Worm (Caenorhabditis elegans) whole organism, L4 larva: ENCODE measurements around the gene F11F1.1.

Experiments
- F10B5.3 ChIP-seq: sonication (generic microtip); optimal IDR thresholded peaks from 2 replicates; lab custom pipeline; 2016; ENCODE audit warnings: mild to moderate bottlenecking, missing genetic modification characterization, missing compliant biosample characterization
- F37D6.2 ChIP-seq: sonication (generic microtip); optimal IDR thresholded peaks from 2 replicates; lab custom pipeline; 2016; ENCODE audit warnings: mild to moderate bottlenecking, missing genetic modification characterization, missing compliant biosample characterization
- R02D3.7 ChIP-seq: fragments of 150-350 bp; sonication (generic microtip); optimal IDR thresholded peaks from 3 replicates; lab custom pipeline; 2014; ENCODE audit warnings: missing biosample characterization, missing genetic modification characterization
- aly-2 ChIP-seq: sonication (generic microtip); optimal IDR thresholded peaks from 2 replicates; lab custom pipeline; 2018; ENCODE audit warnings: missing biosample characterization, missing genetic modification characterization
- ceh-32 ChIP-seq: sonication (generic microtip); optimal IDR thresholded peaks from 2 replicates; lab custom pipeline; 2016; ENCODE audit warnings: mild to moderate bottlenecking, missing genetic modification characterization, missing compliant biosample characterization; ENCODE audit not compliant: poor library complexity
- ceh-44 ChIP-seq: fragments of 200-800 bp; sonication (Bioruptor generic); IDR thresholded peaks from 2 replicates; pipeline ENCODE4 v1.3.6; 2022; ENCODE audit warnings: missing genetic modification reagents, missing genetic modification characterization, missing compliant biosample characterization
- ceh-62 ChIP-seq: sonication (generic microtip); optimal IDR thresholded peaks from 2 replicates; lab custom pipeline; 2017; ENCODE audit warnings: missing biosample characterization, missing genetic modification characterization
- daf-16 ChIP-seq, 3 experiments: sonication (generic microtip); optimal IDR thresholded peaks; 2 replicates each; lab custom pipeline; 2016 to 2017; ENCODE audit warnings: missing genetic modification characterization in 3 of 3, missing genetic modification reagents in 3 of 3, mild to moderate bottlenecking in 2 of 3, missing compliant biosample characterization in 2 of 3, missing biosample characterization in 1 of 3, moderate library complexity in 1 of 3
- daf-8 ChIP-seq: fragments of 200-800 bp; sonication (Bioruptor generic); IDR thresholded peaks from 2 replicates; pipeline ENCODE4 v1.3.6; 2022; ENCODE audit warnings: missing genetic modification characterization, missing compliant biosample characterization
- dmd-6 ChIP-seq: fragments of 200-800 bp; sonication (Bioruptor generic); IDR thresholded peaks from 2 replicates; pipeline ENCODE4 v1.3.6; 2022; ENCODE audit warnings: missing genetic modification reagents, missing genetic modification characterization, missing compliant biosample characterization
- dmd-9 ChIP-seq: fragments of 200-800 bp; sonication (Bioruptor generic); IDR thresholded peaks from 2 replicates; pipeline ENCODE4 v1.3.6; 2022; ENCODE audit warnings: missing genetic modification reagents, missing genetic modification characterization, missing compliant biosample characterization
- dve-1 ChIP-seq: sonication (generic microtip); optimal IDR thresholded peaks from 2 replicates; lab custom pipeline; 2017; ENCODE audit warnings: antibody characterized with exemption, mild to moderate bottlenecking, missing genetic modification characterization, missing compliant biosample characterization; ENCODE audit not compliant: insufficient read depth
- fos-1 ChIP-seq: fragments of 150-350 bp; optimal IDR thresholded peaks from 2 replicates; lab custom pipeline; 2014; ENCODE audit warnings: missing biosample characterization, missing genetic modification characterization
- gei-8 ChIP-seq: fragments of 200-800 bp; sonication (Bioruptor generic); optimal IDR thresholded peaks from 2 replicates; lab custom pipeline; 2018; ENCODE audit warnings: mild to moderate bottlenecking, missing genetic modification characterization, missing compliant biosample characterization
- hmg-1.1 ChIP-seq: fragments of 200-800 bp; sonication (Bioruptor generic); IDR thresholded peaks from 2 replicates; pipeline ENCODE4 v1.3.6; 2022; ENCODE audit warnings: missing genetic modification reagents, missing genetic modification characterization, missing compliant biosample characterization
- lin-1 ChIP-seq: fragments of 200-800 bp; sonication (Bioruptor generic); IDR thresholded peaks from 2 replicates; pipeline ENCODE4 v1.3.6; 2022; ENCODE audit warnings: missing genetic modification reagents, missing genetic modification characterization, missing compliant biosample characterization
- lin-39 ChIP-seq: fragments of 150-350 bp; optimal IDR thresholded peaks from 2 replicates; lab custom pipeline; 2014; ENCODE audit warnings: missing biosample characterization, missing genetic modification reagents, missing genetic modification characterization
- madf-5 ChIP-seq, 2 experiments: fragments of 200-800 bp; sonication (Bioruptor generic); IDR thresholded peaks; 2 replicates each; pipeline ENCODE4 v1.3.6; 2022; ENCODE audit warnings: missing compliant biosample characterization in 2 of 2, missing genetic modification characterization in 2 of 2
- nhr-25 ChIP-seq: sonication (generic microtip); optimal IDR thresholded peaks from 2 replicates; lab custom pipeline; 2017; ENCODE audit warnings: missing genetic modification characterization, mild to moderate bottlenecking, missing compliant biosample characterization, antibody characterized with exemption, moderate library complexity, borderline replicate concordance; ENCODE audit not compliant: insufficient read depth
- nhr-28 ChIP-seq: fragments of 150-350 bp; optimal IDR thresholded peaks from 2 replicates; lab custom pipeline; 2014; ENCODE audit warnings: missing biosample characterization, missing genetic modification characterization
- nhr-42 ChIP-seq: fragments of 200-800 bp; sonication (Bioruptor generic); IDR thresholded peaks from 2 replicates; pipeline ENCODE4 v1.3.6; 2022; ENCODE audit warnings: missing genetic modification characterization, missing compliant biosample characterization
- nhr-48 ChIP-seq: sonication (generic microtip); optimal IDR thresholded peaks from 2 replicates; lab custom pipeline; 2016; ENCODE audit warnings: mild to moderate bottlenecking, missing genetic modification characterization, missing compliant biosample characterization
- nhr-76 ChIP-seq: fragments of 150-350 bp; optimal IDR thresholded peaks from 2 replicates; lab custom pipeline; 2014; ENCODE audit warnings: missing biosample characterization, missing genetic modification characterization
- pha-4 ChIP-seq, 2 experiments: fragments of 150-350 bp in 1 of 2; fragments of 200-800 bp in 1 of 2; sonication (Bioruptor generic) in 1 of 2; IDR thresholded peaks in 1 of 2; optimal IDR thresholded peaks in 1 of 2; 2 replicates each; pipeline versions ENCODE4 v1.3.6 to Lab custom; 2014 to 2022; ENCODE audit warnings: missing genetic modification characterization in 2 of 2, missing genetic modification reagents in 2 of 2, missing biosample characterization in 1 of 2, missing compliant biosample characterization in 1 of 2
- php-3 ChIP-seq: fragments of 200-800 bp; sonication (Bioruptor generic); IDR thresholded peaks from 2 replicates; pipeline ENCODE4 v1.3.6; 2022; ENCODE audit warnings: missing genetic modification reagents, missing genetic modification characterization, missing compliant biosample characterization
- pqm-1 ChIP-seq: sonication (generic microtip); optimal IDR thresholded peaks from 2 replicates; lab custom pipeline; 2017; ENCODE audit warnings: missing biosample characterization, missing genetic modification characterization
- rbr-2 ChIP-seq: sonication (generic microtip); optimal IDR thresholded peaks from 2 replicates; lab custom pipeline; 2016; ENCODE audit warnings: missing genotype, missing genetic modification characterization, missing compliant biosample characterization
- sdz-12 ChIP-seq: fragments of 200-800 bp; sonication (Bioruptor generic); optimal IDR thresholded peaks from 2 replicates; lab custom pipeline; 2018; ENCODE audit warnings: mild to moderate bottlenecking, missing genetic modification characterization, missing compliant biosample characterization
- snpc-1.2 ChIP-seq: fragments of 200-800 bp; sonication (Bioruptor generic); IDR thresholded peaks from 2 replicates; pipeline ENCODE4 v1.3.6; 2022; ENCODE audit warnings: missing genetic modification reagents, missing genetic modification characterization, missing compliant biosample characterization
- spr-1 ChIP-seq: sonication (generic microtip); optimal IDR thresholded peaks from 2 replicates; lab custom pipeline; 2016; ENCODE audit warnings: mild to moderate bottlenecking, missing genetic modification characterization, missing compliant biosample characterization
- unc-130 ChIP-seq: sonication (generic microtip); optimal IDR thresholded peaks from 2 replicates; lab custom pipeline; 2016; ENCODE audit warnings: missing genetic modification reagents, missing genetic modification characterization, missing compliant biosample characterization
- zag-1 ChIP-seq: fragments of 150-350 bp; optimal IDR thresholded peaks from 2 replicates; lab custom pipeline; 2014; ENCODE audit warnings: missing biosample characterization, missing genetic modification characterization
- zfp-2 ChIP-seq: sonication (generic microtip); optimal IDR thresholded peaks from 2 replicates; lab custom pipeline; 2016; ENCODE audit warnings: mild to moderate bottlenecking, missing genetic modification characterization, missing compliant biosample characterization
- zip-2 ChIP-seq: fragments of 150-350 bp; optimal IDR thresholded peaks from 2 replicates; lab custom pipeline; 2014; ENCODE audit warnings: missing biosample characterization, missing genetic modification characterization
- ztf-11 ChIP-seq: fragments of 150-350 bp; optimal IDR thresholded peaks from 2 replicates; lab custom pipeline; 2014; ENCODE audit warnings: missing biosample characterization, missing genetic modification characterization

The F11F1.1 gene

DNA sequence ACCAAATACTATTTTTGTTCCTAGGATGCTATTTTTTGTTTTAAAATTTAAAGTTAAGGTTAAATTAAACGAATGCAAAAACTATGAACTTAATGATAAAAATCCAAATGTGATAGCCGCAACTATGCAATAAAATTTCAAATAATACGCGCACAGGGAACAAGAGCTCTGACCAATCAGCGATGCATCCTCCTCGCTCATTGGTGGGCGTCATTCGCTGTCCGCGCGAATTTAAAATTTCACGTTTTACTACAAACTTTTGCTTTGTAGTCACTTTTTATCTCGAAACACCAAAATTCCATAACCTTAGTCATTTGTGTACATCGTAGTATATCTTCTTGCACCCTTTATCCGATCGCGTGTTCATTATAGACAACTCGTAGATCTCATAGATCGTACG lies 12.2 kb upstream of the F11F1.1 start:
- no peak for TF ChIP-seq gei-8 (GFP tag; lab: Kevin White, UChicago)
- no peak for TF ChIP-seq lin-39
- no peak for TF ChIP-seq F10B5.3 (tag; lab: Kevin White, UChicago)
- TF ChIP-seq madf-5 (GFP tag; IDR thresholded peaks at IDR 0.05; lab: Robert Waterston, UW): no peak
- TF ChIP-seq, all 104 proteins: peak for 0

DNA sequence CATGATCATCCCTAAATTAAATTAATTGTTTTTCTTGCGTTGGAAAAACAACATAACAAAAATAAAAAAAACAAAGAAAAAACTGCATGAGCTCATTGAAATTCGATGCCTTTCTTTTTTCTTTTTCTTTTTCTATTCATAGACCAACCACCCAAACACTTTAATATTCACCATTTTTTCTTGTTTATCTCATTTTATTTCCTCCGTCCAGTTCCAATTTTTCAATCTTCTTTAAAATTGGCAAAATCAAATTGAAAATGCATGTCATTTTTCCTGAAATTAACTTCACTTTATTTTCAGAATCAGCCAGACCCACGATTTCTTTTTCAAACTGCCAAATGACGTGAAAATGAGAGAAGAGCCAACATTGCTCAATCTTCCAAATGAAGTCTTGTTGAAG lies 9.5 kb upstream of the F11F1.1 start, which contains the start of gene T03F6.4:
TSS of gene T03F6.4 (plus strand) at position 301 of the 400 bp plus-strand sequence.
- TF ChIP-seq zag-1 (tag; lab: Kevin White, UChicago) (no peak), nhr-48 (tag; lab: Kevin White, UChicago) (no peak), ztf-11 (tag; lab: Kevin White, UChicago) (no peak), unc-130 (GFP tag; lab: Kevin White, UChicago) (no peak), F37D6.2 (no peak), R02D3.7 (tag; lab: Kevin White, UChicago) (no peak), zip-2 (no peak), rbr-2 (tag; lab: Kevin White, UChicago) (no peak), ceh-44 (no peak), fos-1 (tag; lab: Kevin White, UChicago) (no peak)

DNA sequence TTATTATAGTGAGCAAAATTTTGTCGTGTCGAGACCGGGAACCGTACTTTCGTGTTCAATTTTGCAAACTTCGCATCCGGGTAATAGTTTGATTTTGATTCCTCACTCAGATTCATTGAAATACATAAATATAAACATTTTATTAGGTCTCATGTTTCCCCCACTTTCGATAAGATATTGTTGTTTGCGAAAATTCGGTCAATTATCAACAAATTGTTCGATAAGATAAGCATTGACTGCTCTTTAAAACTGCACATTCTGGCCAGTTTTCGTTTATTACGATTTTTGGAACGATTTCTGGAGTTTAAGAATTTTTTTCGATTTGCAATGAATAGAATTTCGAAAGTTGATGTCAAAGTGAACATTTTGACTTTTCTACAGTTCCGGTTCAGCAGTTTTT lies 6.7 kb upstream of the F11F1.1 start:
- TF ChIP-seq daf-8 (no peak), dmd-6 (peak; percentile 23; the same call in 1 of the 2 replicates), lin-1 (GFP tag; lab: Robert Waterston, UW) (no peak), pha-4 (GFP tag; IDR thresholded peaks at IDR 0.05; lab: Robert Waterston, UW) (no peak), pha-4 (tag; optimal IDR thresholded peaks at IDR 0.05; lab: Kevin White, UChicago) (no peak), ceh-62 (no peak), snpc-1.2 (GFP tag; lab: Robert Waterston, UW) (no peak), sdz-12 (no peak), php-3 (GFP tag; lab: Robert Waterston, UW) (peak; percentile 66; the same call in 1 of the 2 replicates), nhr-25 (no peak), spr-1 (tag; lab: Kevin White, UChicago) (no peak), dve-1 (tag; lab: Kevin White, UChicago) (peak; percentile 47), pqm-1 (tag; lab: Kevin White, UChicago) (peak; percentile 60), nhr-76 (tag; lab: Kevin White, UChicago) (no peak), lin-39 (no peak), hmg-1.1 (GFP tag; lab: Robert Waterston, UW) (no peak), nhr-28 (tag; lab: Kevin White, UChicago) (peak; percentile 31), zfp-2 (tag; lab: Kevin White, UChicago) (no peak), daf-16 (GFP tag; optimal IDR thresholded peaks at IDR 0.05; lab: Kevin White, UChicago) (no peak), daf-16 (tag; optimal IDR thresholded peaks at IDR 0.05; lab: Kevin White, UChicago) (peak; percentile 89)

DNA sequence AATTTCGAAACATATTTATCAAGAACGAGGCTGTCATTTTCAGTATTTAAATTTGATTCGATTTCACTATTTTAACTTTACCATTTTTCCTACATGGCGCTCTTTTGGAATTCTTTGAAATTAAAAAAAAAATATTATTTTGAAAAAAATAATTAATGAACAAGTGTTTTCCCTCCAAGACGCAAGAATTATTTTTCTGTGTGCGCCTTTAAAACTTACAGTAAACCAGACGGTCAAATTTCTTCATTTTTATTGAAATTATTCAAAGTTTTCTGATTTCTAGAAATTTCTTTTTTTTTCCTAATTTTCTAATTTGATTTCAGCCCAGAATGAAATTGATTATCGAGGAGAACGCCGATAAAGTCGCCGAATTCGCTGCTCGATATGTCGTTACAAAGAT lies 6.3 kb upstream of the F11F1.1 start, which contains the start of gene T03F6.3:
TSS of gene T03F6.3 (plus strand) at position 318 of the 400 bp plus-strand sequence.
- TF ChIP-seq zag-1 (tag; lab: Kevin White, UChicago) (no peak), dmd-9 (GFP tag; lab: Robert Waterston, UW) (no peak), aly-2 (tag; lab: Kevin White, UChicago) (no peak), nhr-42 (GFP tag; lab: Robert Waterston, UW) (no peak), ceh-32 (tag; lab: Kevin White, UChicago) (no peak)
